Fruit fly (Drosophila melanogaster) whole organism, embryonic: Measurements from ENCODE around the gene CG9522.

Experiments used
- Awh ChIP-seq: fragments of 200-800 bp; sonication (Bioruptor generic); IDR thresholded peaks from 2 replicates; pipeline ENCODE4, ENCODE4 v1.3.6; 2022; ENCODE audit warnings: missing biosample characterization, missing genetic modification characterization
- C15 ChIP-seq: fragments of 200-800 bp; sonication (Bioruptor generic); IDR thresholded peaks from 3 replicates; pipeline ENCODE4 v1.3.6; 2022; ENCODE audit warnings: missing biosample characterization, missing genetic modification characterization
- CG10959 ChIP-seq: fragments of 200-800 bp; sonication (Bioruptor generic); IDR thresholded peaks from 2 replicates; pipeline ENCODE4 v1.3.6; 2022; ENCODE audit warnings: missing biosample characterization, missing genetic modification characterization
- CG11560 ChIP-seq: fragments of 200-800 bp; sonication (Bioruptor generic); IDR thresholded peaks from 3 replicates; pipeline ENCODE4 v1.3.6; 2022; ENCODE audit warnings: missing biosample characterization, missing genetic modification characterization
- CG13775 ChIP-seq: fragments of 200-800 bp; sonication (Bioruptor generic); optimal IDR thresholded peaks from 3 replicates; lab custom pipeline; 2017; ENCODE audit warnings: missing biosample characterization, mild to moderate bottlenecking, missing genetic modification characterization
- CG13894 ChIP-seq: fragments of 200-800 bp; sonication (Bioruptor generic); optimal IDR thresholded peaks from 3 replicates; lab custom pipeline; 2018; ENCODE audit warnings: missing biosample characterization, mild to moderate bottlenecking, missing genetic modification characterization, moderate library complexity
- CG15073 ChIP-seq: fragments of 200-800 bp; sonication (Bioruptor generic); optimal IDR thresholded peaks from 2 replicates; lab custom pipeline; 2016; ENCODE audit warnings: missing biosample characterization, missing genetic modification characterization
- CG15269 ChIP-seq: fragments of 200-800 bp; sonication (Bioruptor generic); optimal IDR thresholded peaks from 2 replicates; lab custom pipeline; 2018; ENCODE audit warnings: missing biosample characterization, mild to moderate bottlenecking, missing genetic modification characterization, moderate library complexity
- CG15514 ChIP-seq: fragments of 200-800 bp; sonication (Bioruptor generic); optimal IDR thresholded peaks from 3 replicates; lab custom pipeline; 2017; ENCODE audit warnings: missing biosample characterization, missing genetic modification characterization, mild to moderate bottlenecking, moderate library complexity, missing genetic modification reagents
- CG16863 ChIP-seq: fragments of 200-800 bp; sonication (Bioruptor generic); optimal IDR thresholded peaks from 3 replicates; lab custom pipeline; 2016; ENCODE audit warnings: missing biosample characterization, missing genetic modification characterization
- CG18764 ChIP-seq: fragments of 200-800 bp; sonication (Bioruptor generic); optimal IDR thresholded peaks from 3 replicates; lab custom pipeline; 2016; ENCODE audit warnings: missing biosample characterization, missing genetic modification characterization
- CG34422 ChIP-seq: fragments of 200-800 bp; sonication (Bioruptor generic); IDR thresholded peaks from 3 replicates; pipeline ENCODE4 v1.3.6; 2022; ENCODE audit warnings: missing biosample characterization, missing genetic modification characterization
- CG5180 ChIP-seq: fragments of 200-800 bp; sonication (Bioruptor generic); optimal IDR thresholded peaks from 3 replicates; lab custom pipeline; 2017; ENCODE audit warnings: missing biosample characterization, missing genetic modification characterization, mild to moderate bottlenecking, moderate library complexity, missing genetic modification reagents
- CG6272 ChIP-seq: fragments of 200-800 bp; sonication (Bioruptor generic); IDR thresholded peaks from 2 replicates; pipeline ENCODE4 v1.3.6; 2022; ENCODE audit warnings: missing biosample characterization, missing genetic modification characterization
- CG6813 ChIP-seq: fragments of 200-800 bp; sonication (Bioruptor generic); optimal IDR thresholded peaks from 2 replicates; lab custom pipeline; 2017; ENCODE audit warnings: missing biosample characterization, missing genetic modification characterization, mild to moderate bottlenecking, moderate library complexity, missing genetic modification reagents
- CG8765 ChIP-seq: fragments of 200-800 bp; sonication (Bioruptor generic); IDR thresholded peaks from 2 replicates; pipeline ENCODE4 v1.3.6; 2022; ENCODE audit warnings: missing biosample characterization, missing genetic modification characterization
- Dip3 ChIP-seq: fragments of 200-800 bp; sonication (Bioruptor generic); optimal IDR thresholded peaks from 3 replicates; lab custom pipeline; 2016; ENCODE audit warnings: missing biosample characterization, missing genetic modification characterization
- Hr39 ChIP-seq: fragments of >200 bp; optimal IDR thresholded peaks from 2 replicates; lab custom pipeline; 2017
- MBD-R2 ChIP-seq: fragments of 200-800 bp; sonication (Bioruptor generic); IDR thresholded peaks from 2 replicates; pipeline ENCODE4 v1.3.6; 2022; ENCODE audit warnings: missing biosample characterization, missing genetic modification characterization
- Med ChIP-seq: fragments of 200-800 bp; sonication (Bioruptor generic); peaks from one replicate; lab custom pipeline; 2016; ENCODE audit warnings: missing biosample characterization, missing genetic modification characterization, mild to moderate bottlenecking, inconsistent platforms, moderate library complexity
- Myb ChIP-seq: fragments of 200-800 bp; sonication (Bioruptor generic); optimal IDR thresholded peaks from 2 replicates; lab custom pipeline; 2016; ENCODE audit warnings: missing biosample characterization, missing genetic modification characterization
- Nf-YB ChIP-seq: fragments of 200-800 bp; sonication (Bioruptor generic); optimal IDR thresholded peaks from 3 replicates; lab custom pipeline; 2019; ENCODE audit warnings: missing biosample characterization, mild to moderate bottlenecking, missing genetic modification characterization, moderate library complexity
- Oaz ChIP-seq: fragments of 200-800 bp; sonication (Bioruptor generic); IDR thresholded peaks from 2 replicates; pipeline ENCODE4 v1.3.6; 2022; ENCODE audit warnings: missing biosample characterization, missing genetic modification characterization
- Pdp1 ChIP-seq, 2 experiments: fragments of 200-800 bp; sonication (Bioruptor generic); optimal IDR thresholded peaks; 3 replicates each; lab custom pipeline; 2016; ENCODE audit warnings: missing biosample characterization in 2 of 2, missing genetic modification characterization in 2 of 2, mild to moderate bottlenecking in 1 of 2, moderate library complexity in 1 of 2
- Scr ChIP-seq: fragments of 200-800 bp; sonication (Bioruptor generic); IDR thresholded peaks from 2 replicates; pipeline ENCODE4 v1.3.6; 2022; ENCODE audit warnings: missing biosample characterization, missing genetic modification characterization; ENCODE audit not compliant: partially characterized antibody
- Side ChIP-seq: fragments of 200-800 bp; sonication (Bioruptor generic); optimal IDR thresholded peaks from 2 replicates; lab custom pipeline; 2016; ENCODE audit warnings: missing biosample characterization, missing genetic modification characterization
- YL-1 ChIP-seq: fragments of 200-800 bp; sonication (Bioruptor generic); optimal IDR thresholded peaks from 3 replicates; lab custom pipeline; 2017; ENCODE audit warnings: missing biosample characterization, mild to moderate bottlenecking, missing genetic modification characterization
- al ChIP-seq: fragments of 200-800 bp; sonication (Bioruptor generic); IDR thresholded peaks from 2 replicates; pipeline ENCODE4 v1.3.6; 2022; ENCODE audit warnings: missing biosample characterization, missing genetic modification characterization
- aop ChIP-seq: fragments of 200-800 bp; sonication (Bioruptor generic); IDR thresholded peaks from 2 replicates; pipeline ENCODE4 v1.3.6; 2022; ENCODE audit warnings: missing biosample characterization, missing genetic modification characterization
- ap ChIP-seq: fragments of 200-800 bp; sonication (Bioruptor generic); IDR thresholded peaks from 2 replicates; pipeline ENCODE4 v1.3.6; 2022; ENCODE audit warnings: missing biosample characterization, missing genetic modification characterization
- chinmo ChIP-seq: fragments of 200-800 bp; sonication (Bioruptor generic); IDR thresholded peaks from 4 replicates; pipeline ENCODE4 v1.3.6; 2022; ENCODE audit warnings: missing biosample characterization, missing genetic modification characterization; ENCODE audit not compliant: partially characterized antibody
- crc ChIP-seq: fragments of 200-800 bp; sonication (Bioruptor generic); optimal IDR thresholded peaks from 2 replicates; lab custom pipeline; 2016; ENCODE audit warnings: missing biosample characterization, missing genetic modification characterization
- da ChIP-seq: fragments of 200-800 bp; sonication (Bioruptor generic); optimal IDR thresholded peaks from 2 replicates; lab custom pipeline; 2016; ENCODE audit warnings: missing biosample characterization, missing genetic modification characterization
- ewg ChIP-seq: fragments of 200-800 bp; sonication (Bioruptor generic); optimal IDR thresholded peaks from 3 replicates; lab custom pipeline; 2017; ENCODE audit warnings: mild to moderate bottlenecking, missing biosample characterization, missing genetic modification reagents, missing genetic modification characterization
- ind ChIP-seq: fragments of 200-800 bp; sonication (Bioruptor generic); optimal IDR thresholded peaks from 3 replicates; lab custom pipeline; 2016; ENCODE audit warnings: missing biosample characterization, missing genetic modification characterization
- oc ChIP-seq: fragments of 200-800 bp; sonication (Bioruptor generic); optimal IDR thresholded peaks from 2 replicates; lab custom pipeline; 2018; ENCODE audit warnings: missing biosample characterization, mild to moderate bottlenecking, missing genetic modification characterization, moderate library complexity
- peb ChIP-seq: fragments of 200-800 bp; sonication (Bioruptor generic); IDR thresholded peaks from 2 replicates; pipeline ENCODE4 v1.3.6; 2022; ENCODE audit warnings: missing biosample characterization, missing genetic modification characterization
- repo ChIP-seq: fragments of 200-800 bp; sonication (Bioruptor generic); optimal IDR thresholded peaks from 2 replicates; lab custom pipeline; 2016; ENCODE audit warnings: missing biosample characterization, missing genetic modification characterization
- scrt ChIP-seq: fragments of 200-800 bp; sonication (Bioruptor generic); optimal IDR thresholded peaks from 2 replicates; lab custom pipeline; 2018; ENCODE audit warnings: missing biosample characterization, mild to moderate bottlenecking, missing genetic modification characterization, moderate library complexity
- sd ChIP-seq: fragments of 200-800 bp; sonication (Bioruptor generic); optimal IDR thresholded peaks from 3 replicates; lab custom pipeline; 2018; ENCODE audit warnings: missing biosample characterization, mild to moderate bottlenecking, missing genetic modification characterization, moderate library complexity
- sens ChIP-seq: fragments of 200-800 bp; sonication (Bioruptor generic); peaks from one replicate; lab custom pipeline; 2016; ENCODE audit warnings: missing biosample characterization, missing genetic modification characterization
- slbo ChIP-seq: fragments of 200-800 bp; sonication (Bioruptor generic); IDR thresholded peaks from 2 replicates; pipeline ENCODE4 v1.3.6; 2022; ENCODE audit warnings: missing biosample characterization, missing genetic modification characterization
- sqz ChIP-seq: fragments of 200-800 bp; sonication (Bioruptor generic); optimal IDR thresholded peaks from 3 replicates; lab custom pipeline; 2018; ENCODE audit warnings: missing biosample characterization, mild to moderate bottlenecking, missing genetic modification characterization
- tll ChIP-seq, 2 experiments: fragments of 200-800 bp in 1 of 2; fragments of >200 bp in 1 of 2; sonication (Bioruptor generic) in 1 of 2; optimal IDR thresholded peaks; 2 replicates each; lab custom pipeline; 2017 to 2019; ENCODE audit warnings: missing biosample characterization in 2 of 2, missing genetic modification characterization in 2 of 2, mild to moderate bottlenecking in 1 of 2, moderate library complexity in 1 of 2
- tna ChIP-seq: fragments of 200-800 bp; sonication (Bioruptor generic); IDR thresholded peaks from 2 replicates; pipeline ENCODE4 v1.3.6; 2022; ENCODE audit warnings: missing biosample characterization, missing genetic modification characterization; ENCODE audit not compliant: partially characterized antibody
- vvl ChIP-seq: fragments of 200-800 bp; sonication (Bioruptor generic); IDR thresholded peaks from 2 replicates; pipeline ENCODE4 v1.3.6; 2022; ENCODE audit warnings: missing biosample characterization, missing genetic modification characterization

The CG9522 gene

DNA sequence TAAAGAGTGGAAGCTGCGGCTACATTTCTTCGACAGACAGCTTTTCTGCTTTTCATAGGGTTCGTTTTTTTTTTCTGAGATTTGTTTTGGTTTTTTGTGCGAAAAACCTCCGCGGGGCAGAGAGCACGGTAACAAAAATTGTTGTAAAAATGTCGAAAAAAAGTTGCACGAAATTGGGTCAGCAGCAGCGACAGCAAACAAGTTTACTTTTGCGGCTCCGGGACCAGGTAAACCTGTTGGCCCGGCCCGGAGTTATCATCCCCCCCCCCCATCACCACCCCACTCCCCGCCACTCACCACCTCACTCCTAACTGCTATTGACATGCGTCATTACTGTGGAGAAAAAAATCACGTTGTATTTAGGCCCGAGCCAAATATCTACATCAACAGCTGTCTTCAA is 19.8 kb upstream of the CG9522 start (continued):
- TF ChIP-seq tna = no peak
- TF ChIP-seq MBD-R2 (GFP tag; lab: Robert Waterston, UW) = no peak
- no peak for TF ChIP-seq Side (GFP tag; lab: Kevin White, UChicago)
- peak; percentile 24 for TF ChIP-seq CG13894 (tag; lab: Kevin White, UChicago)
- no peak for TF ChIP-seq repo (GFP tag; lab: Kevin White, UChicago)
- no peak for TF ChIP-seq CG8765 (GFP tag; lab: Robert Waterston, UW)
- TF ChIP-seq Scr (GFP tag; lab: Robert Waterston, UW) = no peak
- TF ChIP-seq CG5180 (GFP tag; lab: Kevin White, UChicago) = peak; percentile 34

DNA sequence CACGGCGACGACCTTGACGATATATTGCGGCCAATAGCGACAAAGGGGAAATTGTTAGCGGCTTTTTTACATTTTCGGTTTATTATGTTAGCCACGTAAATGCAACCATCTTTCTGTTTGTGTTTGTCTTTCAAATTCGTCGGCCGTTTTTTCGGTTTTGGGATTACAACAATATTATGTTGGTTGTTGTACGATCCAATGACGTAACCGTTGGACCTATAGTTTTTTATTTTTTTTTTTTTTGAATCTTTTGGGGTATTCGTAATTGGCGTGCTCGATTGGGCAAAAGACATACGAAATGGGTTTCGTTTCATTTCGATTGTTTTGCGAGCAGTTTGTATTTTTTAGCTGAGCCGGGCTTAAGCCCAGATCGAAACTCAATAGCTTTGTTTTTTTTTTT is 18.3 kb upstream of the CG9522 start:
- peak; percentile 71 for TF ChIP-seq sqz (GFP tag; lab: Kevin White, UChicago)
- TF ChIP-seq Awh (GFP tag; lab: Robert Waterston, UW) = no peak
- TF ChIP-seq slbo = no peak
- no peak for TF ChIP-seq aop (GFP tag; lab: Robert Waterston, UW)
- no peak for TF ChIP-seq YL-1
- peak; percentile 20 for TF ChIP-seq oc (tag; lab: Kevin White, UChicago)
- TF ChIP-seq Nf-YB (GFP tag; lab: Kevin White, UChicago) = peak; percentile 6
- TF ChIP-seq CG11560 = no peak
- TF ChIP-seq tll (GFP tag; optimal IDR thresholded peaks at IDR 0.05; lab: Kevin White, UChicago) = no peak
- TF ChIP-seq CG15269 (tag; lab: Kevin White, UChicago) = peak; percentile 42
- no peak for TF ChIP-seq Myb
- no peak for TF ChIP-seq crc (GFP tag; lab: Kevin White, UChicago)
- TF ChIP-seq CG10959 = no peak
- no peak for TF ChIP-seq Hr39 (lab: Kevin White, UChicago)
- TF ChIP-seq scrt (GFP tag; lab: Kevin White, UChicago) = no peak
- TF ChIP-seq CG13894 (tag; lab: Kevin White, UChicago) = peak; percentile 50
- no peak for TF ChIP-seq CG15514 (GFP tag; lab: Kevin White, UChicago)
- TF ChIP-seq CG34422 (GFP tag; lab: Robert Waterston, UW) = no peak
- TF ChIP-seq Pdp1 (GFP tag; optimal IDR thresholded peaks at IDR 0.05; lab: Kevin White, UChicago) = peak in 1 of 2 experiments; percentile 68
- no peak for TF ChIP-seq CG6272 (GFP tag; lab: Robert Waterston, UW)
- 0 out of 4 replicates have a peak, but pooled peaks have one; percentile 68 for TF ChIP-seq chinmo (GFP tag; lab: Robert Waterston, UW)
- TF ChIP-seq CG6813 (GFP tag; lab: Kevin White, UChicago) = no peak
- TF ChIP-seq da (GFP tag; lab: Kevin White, UChicago) = no peak
- TF ChIP-seq CG15073 (GFP tag; lab: Kevin White, UChicago) = no peak
- no peak for TF ChIP-seq CG13775 (GFP tag; lab: Kevin White, UChicago)

DNA sequence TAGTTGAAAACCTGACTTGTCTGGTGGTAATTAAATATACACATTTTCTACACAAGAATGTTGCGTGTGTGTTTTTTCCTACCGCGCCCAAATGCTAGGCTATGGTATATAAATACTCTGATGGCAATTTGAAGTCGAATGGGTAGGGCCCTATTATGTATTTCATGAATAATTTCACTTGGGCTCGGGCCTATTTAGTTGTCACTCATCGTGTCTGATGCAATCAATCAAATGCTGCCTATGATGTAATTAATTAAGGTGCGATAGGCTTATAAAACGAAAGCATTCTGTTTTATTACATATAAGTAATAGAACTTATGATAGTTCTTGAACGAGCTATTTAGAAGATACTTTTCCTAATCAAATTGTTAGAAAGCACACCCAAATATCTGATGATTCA is 13.9 kb upstream of the CG9522 start:
- TF ChIP-seq Oaz (no peak), peb (GFP tag; lab: Robert Waterston, UW) (no peak), al (GFP tag; lab: Robert Waterston, UW) (no peak), CG18764 (GFP tag; lab: Kevin White, UChicago) (no peak), ap (GFP tag; lab: Robert Waterston, UW) (no peak), vvl (0 out of 2 replicates have a peak, but pooled peaks have one; percentile 26), Med (GFP tag; lab: Kevin White, UChicago) (peak; percentile 25), ewg (GFP tag; lab: Kevin White, UChicago) (no peak), crc (GFP tag; lab: Kevin White, UChicago) (no peak), C15 (no peak), ind (GFP tag; lab: Kevin White, UChicago) (no peak), sd (peak; percentile 44), CG16863 (no peak), Pdp1 (GFP tag; optimal IDR thresholded peaks at IDR 0.05; lab: Kevin White, UChicago) (peak in 1 of 2 experiments; percentile 59), sens (peak; percentile 69), Dip3 (GFP tag; lab: Kevin White, UChicago) (no peak)
- TF ChIP-seq, all 482 proteins: peak for 5
